Worm (Caenorhabditis elegans) whole organism, L4 larva: ENCODE results near the gene got-2.2.

Experiments used
- D1046.2 ChIP-seq: fragments of 200-800 bp; sonication (Bioruptor generic); IDR thresholded peaks from 2 replicates; pipeline ENCODE4 v1.3.6; 2022; ENCODE audit warnings: missing genetic modification characterization, missing compliant biosample characterization
- F37D6.2 ChIP-seq: sonication (generic microtip); optimal IDR thresholded peaks from 2 replicates; lab custom pipeline; 2016; ENCODE audit warnings: mild to moderate bottlenecking, missing genetic modification characterization, missing compliant biosample characterization
- F44E2.7 ChIP-seq: fragments of 200-800 bp; sonication (Bioruptor generic); IDR thresholded peaks from 2 replicates; pipeline ENCODE4 v2.1.2; 2022; ENCODE audit warnings: missing genetic modification characterization, missing compliant biosample characterization
- F49E8.2 ChIP-seq: sonication (generic microtip); optimal IDR thresholded peaks from 2 replicates; lab custom pipeline; 2016; ENCODE audit warnings: missing compliant biosample characterization, mild to moderate bottlenecking, missing genetic modification characterization, borderline replicate concordance
- R02D3.7 ChIP-seq: fragments of 150-350 bp; sonication (generic microtip); optimal IDR thresholded peaks from 3 replicates; lab custom pipeline; 2014; ENCODE audit warnings: missing biosample characterization, missing genetic modification characterization
- Y75B8A.6 ChIP-seq: fragments of 200-800 bp; sonication (Bioruptor generic); IDR thresholded peaks from 2 replicates; pipeline ENCODE4 v1.3.6; 2022; ENCODE audit warnings: missing genetic modification reagents, missing genetic modification characterization, missing compliant biosample characterization
- ZK546.5 ChIP-seq, 2 experiments: sonication (generic microtip); optimal IDR thresholded peaks; 2 replicates each; lab custom pipeline; 2017; ENCODE audit warnings: missing biosample characterization in 2 of 2, missing genetic modification characterization in 2 of 2
- aha-1 ChIP-seq: fragments of 150-350 bp; peaks from one replicate; lab custom pipeline; 2014; ENCODE audit warnings: missing biosample characterization, missing genetic modification characterization
- arid-1 ChIP-seq: fragments of 200-800 bp; sonication (Bioruptor generic); conservative IDR thresholded peaks from 2 replicates; pipeline ENCODE4 v1.3.6; 2022; ENCODE audit warnings: missing genetic modification reagents, missing genetic modification characterization, missing compliant biosample characterization
- ceh-20 ChIP-seq: fragments of 200-800 bp; sonication (Bioruptor generic); IDR thresholded peaks from 2 replicates; pipeline ENCODE4 v1.3.6; 2022; ENCODE audit warnings: missing genetic modification reagents, missing genetic modification characterization, missing compliant biosample characterization
- ceh-28 ChIP-seq: fragments of 150-350 bp; optimal IDR thresholded peaks from 2 replicates; lab custom pipeline; 2014; ENCODE audit warnings: missing biosample characterization, missing genetic modification reagents, missing genetic modification characterization
- ceh-62 ChIP-seq: sonication (generic microtip); optimal IDR thresholded peaks from 2 replicates; lab custom pipeline; 2017; ENCODE audit warnings: missing biosample characterization, missing genetic modification characterization
- ceh-82 ChIP-seq: sonication (generic microtip); optimal IDR thresholded peaks from 2 replicates; lab custom pipeline; 2017; ENCODE audit warnings: missing biosample characterization, missing genetic modification characterization
- ces-1 ChIP-seq: fragments of 150-350 bp; sonication (generic microtip); optimal IDR thresholded peaks from 4 replicates; lab custom pipeline; 2014; ENCODE audit warnings: missing biosample characterization, missing genetic modification reagents, missing genetic modification characterization
- daf-12 ChIP-seq: fragments of 150-350 bp; optimal IDR thresholded peaks from 2 replicates; lab custom pipeline; 2014; ENCODE audit warnings: missing biosample characterization, missing genetic modification reagents, missing genetic modification characterization
- daf-16 ChIP-seq, 3 experiments: sonication (generic microtip); optimal IDR thresholded peaks; 2 replicates each; lab custom pipeline; 2016 to 2017; ENCODE audit warnings: missing genetic modification characterization in 3 of 3, missing genetic modification reagents in 3 of 3, mild to moderate bottlenecking in 2 of 3, missing compliant biosample characterization in 2 of 3, missing biosample characterization in 1 of 3, moderate library complexity in 1 of 3
- daf-19 ChIP-seq: fragments of 200-800 bp; sonication (Bioruptor generic); conservative IDR thresholded peaks from 2 replicates; pipeline ENCODE4 v1.3.6; 2022; ENCODE audit warnings: missing genetic modification characterization, missing compliant biosample characterization
- dmd-6 ChIP-seq: fragments of 200-800 bp; sonication (Bioruptor generic); IDR thresholded peaks from 2 replicates; pipeline ENCODE4 v1.3.6; 2022; ENCODE audit warnings: missing genetic modification reagents, missing genetic modification characterization, missing compliant biosample characterization
- duxl-1 ChIP-seq: sonication (generic microtip); optimal IDR thresholded peaks from 2 replicates; lab custom pipeline; 2016; ENCODE audit warnings: mild to moderate bottlenecking, missing genetic modification characterization, moderate library complexity, missing compliant biosample characterization; ENCODE audit not compliant: poor library complexity
- egl-27 ChIP-seq: sonication (generic microtip); optimal IDR thresholded peaks from 3 replicates; lab custom pipeline; 2017; ENCODE audit warnings: missing biosample characterization, missing genetic modification reagents, missing genetic modification characterization
- gei-8 ChIP-seq: fragments of 200-800 bp; sonication (Bioruptor generic); optimal IDR thresholded peaks from 2 replicates; lab custom pipeline; 2018; ENCODE audit warnings: mild to moderate bottlenecking, missing genetic modification characterization, missing compliant biosample characterization
- hlh-11 ChIP-seq: fragments of 200-800 bp; sonication (Bioruptor generic); optimal IDR thresholded peaks from 2 replicates; lab custom pipeline; 2018; ENCODE audit warnings: mild to moderate bottlenecking, missing genetic modification characterization, missing compliant biosample characterization
- hlh-30 ChIP-seq: sonication (generic microtip); optimal IDR thresholded peaks from 2 replicates; lab custom pipeline; 2017; ENCODE audit warnings: antibody characterized with exemption, mild to moderate bottlenecking, missing genetic modification characterization, missing compliant biosample characterization; ENCODE audit not compliant: insufficient read depth
- hmg-1.1 ChIP-seq: fragments of 200-800 bp; sonication (Bioruptor generic); IDR thresholded peaks from 2 replicates; pipeline ENCODE4 v1.3.6; 2022; ENCODE audit warnings: missing genetic modification reagents, missing genetic modification characterization, missing compliant biosample characterization
- lin-13 ChIP-seq: fragments of 150-350 bp; optimal IDR thresholded peaks from 2 replicates; lab custom pipeline; 2014; ENCODE audit warnings: missing biosample characterization, missing genetic modification reagents, missing genetic modification characterization
- lin-29 ChIP-seq: fragments of 200-800 bp; sonication (Bioruptor generic); IDR thresholded peaks from 2 replicates; pipeline ENCODE4 v1.3.6; 2022; ENCODE audit warnings: missing genetic modification reagents, missing genetic modification characterization, missing compliant biosample characterization
- lir-3 ChIP-seq: sonication (generic microtip); optimal IDR thresholded peaks from 2 replicates; lab custom pipeline; 2016; ENCODE audit warnings: mild to moderate bottlenecking, missing genetic modification characterization, missing compliant biosample characterization
- madf-5 ChIP-seq, 2 experiments: fragments of 200-800 bp; sonication (Bioruptor generic); IDR thresholded peaks; 2 replicates each; pipeline ENCODE4 v1.3.6; 2022; ENCODE audit warnings: missing compliant biosample characterization in 2 of 2, missing genetic modification characterization in 2 of 2
- madf-9 ChIP-seq: fragments of 200-800 bp; sonication (Bioruptor generic); conservative IDR thresholded peaks from 2 replicates; pipeline ENCODE4 v1.3.6; 2022; ENCODE audit warnings: missing genetic modification reagents, missing genetic modification characterization, missing compliant biosample characterization
- nhr-11 ChIP-seq: fragments of 150-350 bp; optimal IDR thresholded peaks from 2 replicates; lab custom pipeline; 2014; ENCODE audit warnings: missing biosample characterization, missing genetic modification characterization
- nhr-111 ChIP-seq: fragments of 200-800 bp; sonication (Bioruptor generic); optimal IDR thresholded peaks from 2 replicates; lab custom pipeline; 2018; ENCODE audit warnings: mild to moderate bottlenecking, missing genetic modification characterization, missing compliant biosample characterization
- nhr-41 ChIP-seq: fragments of 200-800 bp; sonication (Bioruptor generic); IDR thresholded peaks from 2 replicates; pipeline ENCODE4 v1.3.6; 2022; ENCODE audit warnings: missing genetic modification reagents, missing genetic modification characterization, missing compliant biosample characterization
- nhr-6 ChIP-seq: fragments of 150-350 bp; optimal IDR thresholded peaks from 2 replicates; lab custom pipeline; 2014; ENCODE audit warnings: missing biosample characterization, missing genetic modification characterization
- php-3 ChIP-seq: fragments of 200-800 bp; sonication (Bioruptor generic); IDR thresholded peaks from 2 replicates; pipeline ENCODE4 v1.3.6; 2022; ENCODE audit warnings: missing genetic modification reagents, missing genetic modification characterization, missing compliant biosample characterization
- pqm-1 ChIP-seq: sonication (generic microtip); optimal IDR thresholded peaks from 2 replicates; lab custom pipeline; 2017; ENCODE audit warnings: missing biosample characterization, missing genetic modification characterization
- rbr-2 ChIP-seq: sonication (generic microtip); optimal IDR thresholded peaks from 2 replicates; lab custom pipeline; 2016; ENCODE audit warnings: missing genotype, missing genetic modification characterization, missing compliant biosample characterization
- set-16 ChIP-seq: fragments of 200-800 bp; sonication (Bioruptor generic); IDR thresholded peaks from 2 replicates; pipeline ENCODE4 v1.3.6; 2022; ENCODE audit warnings: missing genetic modification reagents, missing genetic modification characterization, missing compliant biosample characterization
- skn-1 ChIP-seq: fragments of 150-350 bp; optimal IDR thresholded peaks from 2 replicates; lab custom pipeline; 2014; ENCODE audit warnings: missing biosample characterization, missing genetic modification characterization
- spr-1 ChIP-seq: sonication (generic microtip); optimal IDR thresholded peaks from 2 replicates; lab custom pipeline; 2016; ENCODE audit warnings: mild to moderate bottlenecking, missing genetic modification characterization, missing compliant biosample characterization
- tag-97 ChIP-seq: fragments of 200-800 bp; sonication (Bioruptor generic); IDR thresholded peaks from 2 replicates; pipeline ENCODE4 v1.3.6; 2022; ENCODE audit warnings: missing genetic modification characterization, missing compliant biosample characterization
- unc-39 ChIP-seq: sonication (generic microtip); optimal IDR thresholded peaks from 2 replicates; lab custom pipeline; 2017; ENCODE audit warnings: missing biosample characterization, missing genetic modification characterization
- unc-62 ChIP-seq, 3 experiments: fragments of 150-350 bp in 1 of 3; sonication (generic microtip); optimal IDR thresholded peaks in 2 of 3; peaks in 1 of 3; 1 replicate in 1 of 3; 2 replicates in 2 of 3; lab custom pipeline; 2014 to 2017; ENCODE audit warnings: missing biosample characterization in 3 of 3, missing genetic modification characterization in 3 of 3, missing genetic modification reagents in 3 of 3, missing genotype in 1 of 3
- vab-7 ChIP-seq: fragments of 200-800 bp; sonication (Bioruptor generic); IDR thresholded peaks from 2 replicates; pipeline ENCODE4 v1.3.6; 2022; ENCODE audit warnings: missing genetic modification reagents, missing genetic modification characterization, missing compliant biosample characterization
- ztf-11 ChIP-seq: fragments of 150-350 bp; optimal IDR thresholded peaks from 2 replicates; lab custom pipeline; 2014; ENCODE audit warnings: missing biosample characterization, missing genetic modification characterization

Gene got-2.2

DNA sequence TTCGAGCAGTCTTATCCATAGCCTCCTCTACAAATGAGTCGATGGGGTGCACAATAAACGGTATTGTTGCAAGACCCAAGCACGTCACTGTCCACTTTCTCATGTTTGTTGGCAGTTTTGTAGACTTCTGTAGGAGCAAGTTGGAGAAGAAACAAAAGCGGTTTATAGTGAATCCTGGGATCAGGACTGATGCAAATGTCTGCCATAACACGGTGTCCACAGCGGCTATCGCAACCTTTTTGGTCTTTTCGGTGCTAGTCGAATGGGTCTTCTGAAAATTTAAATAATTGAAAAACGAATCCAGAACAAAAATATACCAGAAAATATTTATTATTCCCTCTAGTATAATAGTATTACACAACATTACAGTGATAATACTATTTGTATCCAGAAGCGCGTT is 35.5 kb upstream of the got-2.2 start:
- TF ChIP-seq vab-7 (GFP tag; lab: Robert Waterston, UW) (no peak), unc-62 (GFP tag; optimal IDR thresholded peaks at IDR 0.05 in 1 of 2; lab: Kevin White, UChicago) (peak in 1 of 2 experiments; percentile 90), unc-62 (tag; optimal IDR thresholded peaks at IDR 0.05; lab: Kevin White, UChicago) (no peak)
- TF ChIP-seq, all 104 proteins: peak for 1

- no peak for TF ChIP-seq madf-9 (GFP tag; lab: Robert Waterston, UW)
- no peak for TF ChIP-seq D1046.2 (GFP tag; lab: Robert Waterston, UW)
- TF ChIP-seq rbr-2 (tag; lab: Kevin White, UChicago): no peak
- no peak for TF ChIP-seq set-16 (GFP tag; lab: Robert Waterston, UW)
- TF ChIP-seq egl-27 (tag; lab: Kevin White, UChicago): no peak
- peak in 1 of 2 experiments; percentile 12 for TF ChIP-seq unc-62 (GFP tag; optimal IDR thresholded peaks at IDR 0.05 in 1 of 2; lab: Kevin White, UChicago)
- TF ChIP-seq unc-62 (tag; optimal IDR thresholded peaks at IDR 0.05; lab: Kevin White, UChicago): no peak
- no peak for TF ChIP-seq R02D3.7
Observed at ce11 chrX:6206305-6206704, 34.5 kb upstream of the got-2.2 start, which contains the start of gene mtp-18. Gene mtp-18 (minus strand): TSS chrX:6206405.

DNA sequence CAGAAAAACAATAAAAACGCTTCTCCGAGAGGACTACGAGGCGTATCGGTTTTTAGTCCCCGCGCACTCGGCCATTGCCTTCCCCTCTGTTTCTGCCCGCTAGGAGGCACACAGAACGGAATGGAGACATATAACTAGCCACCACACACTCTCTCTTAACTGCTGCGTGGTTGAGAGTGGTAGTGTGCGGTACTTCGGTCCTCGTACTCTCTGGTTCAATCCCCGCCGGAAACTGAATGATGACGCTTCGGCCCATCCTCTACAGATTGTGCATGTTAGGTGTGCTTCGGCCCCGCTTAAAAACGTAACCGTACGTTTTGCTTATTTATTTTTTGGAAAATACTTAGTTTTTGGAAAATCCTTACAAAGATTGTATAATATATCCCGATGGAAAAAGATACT is 33.1 kb upstream of the got-2.2 start, which contains the start of gene T13C5.6:
TSS of gene T13C5.6 (minus strand) at position 1 of the 402 bp plus-strand sequence.
- TF ChIP-seq skn-1 (tag; lab: Kevin White, UChicago) (no peak), madf-5 (GFP tag; IDR thresholded peaks at IDR 0.05; lab: Robert Waterston, UW) (peak; percentile 89 to 95; a peak in 3 of 4 replicates), hmg-1.1 (peak; percentile 98), hlh-11 (tag; lab: Kevin White, UChicago) (peak; percentile 88), D1046.2 (GFP tag; lab: Robert Waterston, UW) (peak; percentile 68; the same call in 1 of the 2 replicates), pqm-1 (tag; lab: Kevin White, UChicago) (peak; percentile 52), nhr-6 (peak; percentile 92), ceh-62 (tag; lab: Kevin White, UChicago) (no peak), F49E8.2 (tag; lab: Kevin White, UChicago) (peak; percentile 60), ztf-11 (tag; lab: Kevin White, UChicago) (no peak), unc-39 (tag; lab: Kevin White, UChicago) (no peak), F44E2.7 (GFP tag; lab: Robert Waterston, UW) (peak; percentile 84; the same call in 1 of the 2 replicates), dmd-6 (GFP tag; lab: Robert Waterston, UW) (peak; percentile 88), daf-12 (tag; lab: Kevin White, UChicago) (no peak), arid-1 (peak; percentile 86), gei-8 (GFP tag; lab: Kevin White, UChicago) (peak; percentile 77), Y75B8A.6 (GFP tag; lab: Robert Waterston, UW) (0 out of 2 replicates have a peak, but pooled peaks have one; percentile 72), unc-62 (GFP tag; optimal IDR thresholded peaks at IDR 0.05 in 1 of 2; lab: Kevin White, UChicago) (peak in 1 of 2 experiments; percentile 12), unc-62 (tag; optimal IDR thresholded peaks at IDR 0.05; lab: Kevin White, UChicago) (no peak), ZK546.5 (tag; optimal IDR thresholded peaks at IDR 0.05; lab: Kevin White, UChicago) (no peak), ceh-20 (peak; percentile 94), lin-13 (GFP tag; lab: Kevin White, UChicago) (peak; percentile 92), spr-1 (tag; lab: Kevin White, UChicago) (peak; percentile 93), daf-16 (GFP tag; optimal IDR thresholded peaks at IDR 0.05; lab: Kevin White, UChicago) (peak; percentile 71 to 94), daf-16 (tag; optimal IDR thresholded peaks at IDR 0.05; lab: Kevin White, UChicago) (peak; percentile 81), ces-1 (peak; percentile 66), nhr-11 (tag; lab: Kevin White, UChicago) (peak; percentile 88), hlh-30 (peak; percentile 79), aha-1 (tag; lab: Kevin White, UChicago) (peak; percentile 100), php-3 (GFP tag; lab: Robert Waterston, UW) (peak; percentile 81), ceh-82 (tag; lab: Kevin White, UChicago) (peak; percentile 6), madf-9 (GFP tag; lab: Robert Waterston, UW) (peak; percentile 84), daf-19 (GFP tag; lab: Robert Waterston, UW) (peak; percentile 73), lin-29 (GFP tag; lab: Robert Waterston, UW) (peak; percentile 78; the same call in 1 of the 2 replicates), set-16 (GFP tag; lab: Robert Waterston, UW) (peak; percentile 73), egl-27 (tag; lab: Kevin White, UChicago) (no peak), ceh-28 (tag; lab: Kevin White, UChicago) (no peak), nhr-111 (peak; percentile 90), lir-3 (tag; lab: Kevin White, UChicago) (peak; percentile 89), duxl-1 (tag; lab: Kevin White, UChicago) (peak; percentile 81), rbr-2 (tag; lab: Kevin White, UChicago) (peak; percentile 94), nhr-41 (GFP tag; lab: Robert Waterston, UW) (peak; percentile 67; the same call in 1 of the 2 replicates), tag-97 (GFP tag; lab: Robert Waterston, UW) (peak; percentile 36; the same call in 1 of the 2 replicates), F37D6.2 (tag; lab: Kevin White, UChicago) (peak; percentile 91)
